Worm (Caenorhabditis elegans): ENCODE results near the gene nhr-262.

- no peak for TF ChIP-seq ttx-3 (tag; optimal IDR thresholded peaks at IDR 0.05)
- no peak for TF ChIP-seq ceh-22 (tag; optimal IDR thresholded peaks at IDR 0.05)
- TF ChIP-seq nfya-1 (tag; optimal IDR thresholded peaks at IDR 0.05), result no peak
- no peak for TF ChIP-seq hlh-30 (tag; optimal IDR thresholded peaks at IDR 0.05; ENCODE audit: insufficient read depth)
- no peak for TF ChIP-seq tbx-2 (tag; optimal IDR thresholded peaks at IDR 0.05)
- TF ChIP-seq syd-9 (tag; optimal IDR thresholded peaks at IDR 0.05), result no peak
- TF ChIP-seq eyg-1 (tag; optimal IDR thresholded peaks at IDR 0.05), result no peak
- no peak for TF ChIP-seq lin-11 (tag; optimal IDR thresholded peaks at IDR 0.05)
- no peak for TF ChIP-seq ref-2 (tag; optimal IDR thresholded peaks at IDR 0.05)
- no peak for TF ChIP-seq dmd-4 (tag; optimal IDR thresholded peaks at IDR 0.05; ENCODE audit: borderline replicate concordance)
- no peak for TF ChIP-seq fkh-6 (tag; optimal IDR thresholded peaks at IDR 0.05)
These were observed 24.0 kb upstream of the nhr-262 start, which contains the start of gene F09C6.14 for ce11 chrV:16880679-16881078.

All from whole organism, late embryonic.